Worm (Caenorhabditis elegans): Measurements from ENCODE around the gene H12D21.5.

- TF ChIP-seq ZK546.5 (tag; optimal IDR thresholded peaks at IDR 0.05) (no peak), blmp-1 (tag; optimal IDR thresholded peaks at IDR 0.05; ENCODE audit: insufficient read depth) (no peak), mdl-1 (tag; optimal IDR thresholded peaks at IDR 0.05) (peak in 1 of 2 experiments; percentile 18), fos-1 (tag; optimal IDR thresholded peaks at IDR 0.05) (peak; percentile 82), lin-13 (GFP tag; optimal IDR thresholded peaks at IDR 0.05) (no peak), unc-62 (GFP tag; optimal IDR thresholded peaks at IDR 0.05) (no peak)
Observed at ce11 chrV:14850530-14850929, 43.3 kb upstream of the H12D21.5 start.
